Worm (Caenorhabditis elegans) whole organism, L4/young adult: Measurements from ENCODE around the gene frpr-1.

Experiments
- W03F9.2 ChIP-seq: fragments of 150-350 bp; optimal IDR thresholded peaks from 2 replicates; lab custom pipeline; 2014; ENCODE audit warnings: missing biosample characterization, missing genetic modification characterization
- him-1 ChIP-seq: sonication (generic microtip); optimal IDR thresholded peaks from 2 replicates; lab custom pipeline; 2016; ENCODE audit warnings: missing genotype, missing genetic modification reagents, missing genetic modification characterization, missing compliant biosample characterization

DNA sequence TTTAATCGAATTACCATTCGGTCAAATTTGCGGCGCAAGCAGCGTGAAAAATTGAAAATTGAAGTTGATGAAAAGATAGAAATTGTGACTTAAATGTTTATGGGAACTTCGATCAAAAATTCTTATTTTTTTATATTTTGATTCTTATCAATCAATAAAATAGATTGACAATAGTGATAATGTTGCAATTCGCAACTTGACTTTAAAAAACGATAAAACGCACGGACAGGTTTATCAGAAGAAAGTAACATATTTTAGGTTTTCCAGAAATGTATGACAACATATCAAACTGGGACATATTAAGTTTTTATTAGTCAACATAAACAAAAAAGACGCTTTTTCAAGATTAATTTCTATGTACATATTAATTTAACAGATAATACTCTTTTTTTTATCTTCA, 46.1 kb downstream of the frpr-1 start:
- no peak for TF ChIP-seq W03F9.2 (tag; lab: Kevin White, UChicago)
- TF ChIP-seq him-1 (tag; lab: Kevin White, UChicago), result no peak
